Fruit fly (Drosophila melanogaster) whole organism, embryonic: Measurements from ENCODE around the gene fan.

Experiments used
- Adf1 ChIP-seq: fragments of 200-800 bp; sonication (Bioruptor generic); IDR thresholded peaks from 2 replicates; pipeline ENCODE4 v1.3.6; 2022; ENCODE audit warnings: missing biosample characterization, missing genetic modification characterization
- Bgb ChIP-seq: fragments of 200-800 bp; sonication (Bioruptor generic); IDR thresholded peaks from 2 replicates; pipeline ENCODE4 v1.3.6; 2022; ENCODE audit warnings: missing biosample characterization, missing genetic modification characterization; ENCODE audit not compliant: partially characterized antibody
- CG1024 ChIP-seq: fragments of 200-800 bp; sonication (Bioruptor generic); IDR thresholded peaks from 2 replicates; pipeline ENCODE4 v1.3.6; 2022; ENCODE audit warnings: missing biosample characterization, missing genetic modification characterization
- CG10321 ChIP-seq: fragments of 200-800 bp; sonication (Bioruptor generic); IDR thresholded peaks from 2 replicates; pipeline ENCODE4 v1.3.6; 2022; ENCODE audit warnings: missing biosample characterization, missing genetic modification characterization
- CG10959 ChIP-seq: fragments of 200-800 bp; sonication (Bioruptor generic); IDR thresholded peaks from 2 replicates; pipeline ENCODE4 v1.3.6; 2022; ENCODE audit warnings: missing biosample characterization, missing genetic modification characterization
- CG12104 ChIP-seq: fragments of 200-800 bp; sonication (Bioruptor generic); optimal IDR thresholded peaks from 3 replicates; lab custom pipeline; 2016; ENCODE audit warnings: missing biosample characterization, missing genetic modification characterization
- CG1233 ChIP-seq: fragments of 200-800 bp; sonication (Bioruptor generic); optimal IDR thresholded peaks from 4 replicates; lab custom pipeline; 2018; ENCODE audit warnings: missing biosample characterization, mild to moderate bottlenecking, missing genetic modification characterization
- CG14014 ChIP-seq: fragments of 200-800 bp; sonication (Bioruptor generic); IDR thresholded peaks from 2 replicates; pipeline ENCODE4 v1.3.6; 2022; ENCODE audit warnings: missing biosample characterization, missing genetic modification characterization
- CG14710 ChIP-seq: fragments of 200-800 bp; sonication (Bioruptor generic); optimal IDR thresholded peaks from 3 replicates; lab custom pipeline; 2019; ENCODE audit warnings: missing biosample characterization, mild to moderate bottlenecking, missing genetic modification characterization, moderate library complexity
- CG18599 ChIP-seq: fragments of 200-800 bp; sonication (Bioruptor generic); optimal IDR thresholded peaks from 3 replicates; lab custom pipeline; 2017; ENCODE audit warnings: missing biosample characterization, missing genetic modification characterization, mild to moderate bottlenecking, moderate library complexity, missing genetic modification reagents
- CG30020 ChIP-seq: fragments of 200-800 bp; optimal IDR thresholded peaks from 2 replicates; lab custom pipeline; 2019; ENCODE audit warnings: missing biosample characterization, mild to moderate bottlenecking, missing genetic modification characterization, moderate library complexity
- CG3838 ChIP-seq: fragments of 200-800 bp; sonication (Bioruptor generic); optimal IDR thresholded peaks from 3 replicates; lab custom pipeline; 2016; ENCODE audit warnings: missing biosample characterization, missing genetic modification characterization
- CG6765 ChIP-seq: fragments of 200-800 bp; sonication (Bioruptor generic); optimal IDR thresholded peaks from 3 replicates; lab custom pipeline; 2017; ENCODE audit warnings: missing biosample characterization, mild to moderate bottlenecking, missing genetic modification characterization
- CG7928 ChIP-seq: fragments of 200-800 bp; sonication (Bioruptor generic); optimal IDR thresholded peaks from 2 replicates; lab custom pipeline; 2017; ENCODE audit warnings: missing biosample characterization, mild to moderate bottlenecking, missing genetic modification characterization
- CG8359 ChIP-seq: fragments of 200-800 bp; sonication (Bioruptor generic); optimal IDR thresholded peaks from 2 replicates; lab custom pipeline; 2017; ENCODE audit warnings: missing biosample characterization, mild to moderate bottlenecking, missing genetic modification characterization, borderline replicate concordance
- CG8388 ChIP-seq: fragments of 200-800 bp; sonication (Bioruptor generic); optimal IDR thresholded peaks from 2 replicates; lab custom pipeline; 2019; ENCODE audit warnings: missing biosample characterization, mild to moderate bottlenecking, missing genetic modification characterization, moderate library complexity
- CG8944 ChIP-seq: fragments of 200-800 bp; sonication (Bioruptor generic); optimal IDR thresholded peaks from 3 replicates; lab custom pipeline; 2016; ENCODE audit warnings: missing biosample characterization, missing genetic modification characterization
- Dfd ChIP-seq, 2 experiments: fragments of >200 bp; optimal IDR thresholded peaks; 2 replicates each; lab custom pipeline; 2017; ENCODE audit warnings: missing biosample characterization in 2 of 2, missing genetic modification characterization in 2 of 2
- Doc2 ChIP-seq: fragments of 200-800 bp; sonication (Bioruptor generic); IDR thresholded peaks from 2 replicates; pipeline ENCODE4 v1.3.6; 2022; ENCODE audit warnings: missing biosample characterization, missing genetic modification characterization
- Doc3 ChIP-seq: fragments of 200-800 bp; sonication (Bioruptor generic); IDR thresholded peaks from 3 replicates; pipeline ENCODE4 v1.3.6; 2022; ENCODE audit warnings: missing biosample characterization, missing genetic modification characterization; ENCODE audit not compliant: partially characterized antibody
- Fer2 ChIP-seq: fragments of 200-800 bp; sonication (Bioruptor generic); optimal IDR thresholded peaks from 2 replicates; lab custom pipeline; 2018; ENCODE audit warnings: missing biosample characterization, mild to moderate bottlenecking, missing genetic modification characterization, moderate library complexity
- HmgD ChIP-seq: fragments of 200-800 bp; sonication (Bioruptor generic); optimal IDR thresholded peaks from 3 replicates; lab custom pipeline; 2016; ENCODE audit warnings: missing biosample characterization, missing genetic modification characterization
- MBD-R2 ChIP-seq: fragments of 200-800 bp; sonication (Bioruptor generic); IDR thresholded peaks from 2 replicates; pipeline ENCODE4 v1.3.6; 2022; ENCODE audit warnings: missing biosample characterization, missing genetic modification characterization
- Mad ChIP-seq: fragments of 200-800 bp; sonication (Bioruptor generic); optimal IDR thresholded peaks from 2 replicates; lab custom pipeline; 2016; ENCODE audit warnings: missing biosample characterization, missing genetic modification characterization
- Med ChIP-seq: fragments of 200-800 bp; sonication (Bioruptor generic); peaks from one replicate; lab custom pipeline; 2016; ENCODE audit warnings: missing biosample characterization, missing genetic modification characterization, mild to moderate bottlenecking, inconsistent platforms, moderate library complexity
- Poxn ChIP-seq: fragments of 200-800 bp; sonication (Bioruptor generic); IDR thresholded peaks from 2 replicates; pipeline ENCODE4 v1.3.6; 2022; ENCODE audit warnings: missing biosample characterization, missing genetic modification characterization
- Sry-β ChIP-seq: fragments of 200-800 bp; sonication (Bioruptor generic); optimal IDR thresholded peaks from 2 replicates; lab custom pipeline; 2018; ENCODE audit warnings: missing biosample characterization, mild to moderate bottlenecking, missing genetic modification characterization, moderate library complexity
- ab ChIP-seq: fragments of 200-800 bp; sonication (Bioruptor generic); optimal IDR thresholded peaks from 2 replicates; lab custom pipeline; 2016; ENCODE audit warnings: missing biosample characterization, missing genetic modification characterization
- ash1 ChIP-seq: fragments of 200-800 bp; sonication (Bioruptor generic); optimal IDR thresholded peaks from 2 replicates; lab custom pipeline; 2018; ENCODE audit warnings: missing biosample characterization, mild to moderate bottlenecking, missing genetic modification characterization
- bab2 ChIP-seq: fragments of 200-800 bp; sonication (Bioruptor generic); optimal IDR thresholded peaks from 2 replicates; lab custom pipeline; 2016; ENCODE audit warnings: missing biosample characterization, missing genetic modification characterization
- cad ChIP-seq: fragments of >200 bp; optimal IDR thresholded peaks from 2 replicates; lab custom pipeline; 2017; ENCODE audit warnings: missing biosample characterization, missing genetic modification characterization
- chm ChIP-seq: fragments of 200-800 bp; sonication (Bioruptor generic); IDR thresholded peaks from 2 replicates; pipeline ENCODE4 v1.3.6; 2022; ENCODE audit warnings: missing biosample characterization, missing genetic modification characterization
- crc ChIP-seq: fragments of 200-800 bp; sonication (Bioruptor generic); optimal IDR thresholded peaks from 2 replicates; lab custom pipeline; 2016; ENCODE audit warnings: missing biosample characterization, missing genetic modification characterization
- dan ChIP-seq: fragments of 200-800 bp; sonication (Bioruptor generic); IDR thresholded peaks from 2 replicates; pipeline ENCODE4 v1.3.6; 2022; ENCODE audit warnings: missing biosample characterization, missing genetic modification characterization
- dm ChIP-seq: fragments of 200-800 bp; sonication (Bioruptor generic); optimal IDR thresholded peaks from 3 replicates; lab custom pipeline; 2016; ENCODE audit warnings: missing biosample characterization, missing genetic modification characterization
- ems ChIP-seq: fragments of 200-800 bp; sonication (Bioruptor generic); optimal IDR thresholded peaks from 3 replicates; lab custom pipeline; 2016; ENCODE audit warnings: missing biosample characterization, missing genetic modification characterization
- en ChIP-seq: fragments of 200-800 bp; sonication (Bioruptor generic); optimal IDR thresholded peaks from 2 replicates; lab custom pipeline; 2016; ENCODE audit warnings: missing biosample characterization, missing genetic modification characterization
- eve ChIP-seq, 2 experiments: fragments of >200 bp; optimal IDR thresholded peaks; 2 replicates each; lab custom pipeline; 2017; ENCODE audit warnings: missing biosample characterization in 2 of 2, missing genetic modification characterization in 2 of 2
- gfzf ChIP-seq: fragments of 200-800 bp; sonication (Bioruptor generic); optimal IDR thresholded peaks from 2 replicates; lab custom pipeline; 2016; ENCODE audit warnings: missing biosample characterization, mild to moderate bottlenecking, missing genetic modification characterization, moderate library complexity
- grau ChIP-seq: fragments of 200-800 bp; optimal IDR thresholded peaks from 3 replicates; lab custom pipeline; 2019; ENCODE audit warnings: missing biosample characterization, mild to moderate bottlenecking, missing genetic modification characterization, moderate library complexity
- gsb ChIP-seq: fragments of 200-800 bp; sonication (Bioruptor generic); IDR thresholded peaks from 2 replicates; pipeline ENCODE4 v1.3.6; 2022; ENCODE audit warnings: missing biosample characterization, missing genetic modification characterization
- hb ChIP-seq: fragments of 200-800 bp; sonication (Bioruptor generic); IDR thresholded peaks from 3 replicates; pipeline ENCODE4 v1.3.6; 2022; ENCODE audit warnings: missing biosample characterization, missing genetic modification characterization; ENCODE audit not compliant: partially characterized antibody
- maf-S ChIP-seq: fragments of 200-800 bp; sonication (Bioruptor generic); optimal IDR thresholded peaks from 2 replicates; lab custom pipeline; 2016; ENCODE audit warnings: missing biosample characterization, missing genetic modification characterization
- pum ChIP-seq: fragments of 200-800 bp; sonication (Bioruptor generic); optimal IDR thresholded peaks from 2 replicates; lab custom pipeline; 2016; ENCODE audit warnings: missing biosample characterization, missing genetic modification characterization
- shn ChIP-seq: fragments of 200-800 bp; sonication (Bioruptor generic); optimal IDR thresholded peaks from 3 replicates; lab custom pipeline; 2016; ENCODE audit warnings: missing biosample characterization, missing genetic modification characterization
- sima ChIP-seq: fragments of 200-800 bp; sonication (Bioruptor generic); optimal IDR thresholded peaks from 2 replicates; lab custom pipeline; 2016; ENCODE audit warnings: missing biosample characterization, missing genetic modification characterization
- ssp ChIP-seq: fragments of 200-800 bp; sonication (Bioruptor generic); IDR thresholded peaks from 2 replicates; pipeline ENCODE4 v1.3.6; 2022; ENCODE audit warnings: missing biosample characterization, missing genetic modification characterization
- twi ChIP-seq: fragments of 200-800 bp; optimal IDR thresholded peaks from 2 replicates; lab custom pipeline; 2019; ENCODE audit warnings: missing biosample characterization, mild to moderate bottlenecking, missing genetic modification characterization, moderate library complexity
- zen2 ChIP-seq: fragments of 200-800 bp; sonication (Bioruptor generic); IDR thresholded peaks from 3 replicates; pipeline ENCODE4 v1.3.6; 2022; ENCODE audit warnings: missing biosample characterization, missing genetic modification characterization; ENCODE audit not compliant: partially characterized antibody
- zfh1 ChIP-seq: fragments of 200-800 bp; sonication (Bioruptor generic); IDR thresholded peaks from 3 replicates; pipeline ENCODE4 v1.3.6; 2022; ENCODE audit warnings: missing biosample characterization, missing genetic modification characterization

The fan gene

dm6 chr3L:8153206-8153996 lies 44.5 kb downstream of the fan start (continued):
- TF ChIP-seq HmgD (no peak), Mad (GFP tag; lab: Kevin White, UChicago) (peak; percentile 42), CG18599 (GFP tag; lab: Kevin White, UChicago) (peak; percentile 33), Doc3 (GFP tag; lab: Robert Waterston, UW) (no peak), Dfd (GFP tag; optimal IDR thresholded peaks at IDR 0.05; lab: Kevin White, UChicago) (no peak), CG8359 (GFP tag; lab: Kevin White, UChicago) (no peak), dan (GFP tag; lab: Robert Waterston, UW) (no peak), CG1024 (GFP tag; lab: Robert Waterston, UW) (peak; percentile 51; the same call in 1 of the 2 replicates), Doc2 (GFP tag; lab: Robert Waterston, UW) (no peak), CG14014 (GFP tag; lab: Robert Waterston, UW) (0 out of 2 replicates have a peak, but pooled peaks have one; percentile 31), Fer2 (tag; lab: Kevin White, UChicago) (no peak), chm (GFP tag; lab: Robert Waterston, UW) (no peak), gsb (GFP tag; lab: Robert Waterston, UW) (no peak), CG14710 (tag; lab: Kevin White, UChicago) (peak; percentile 29), ab (peak; percentile 1), CG3838 (no peak), ash1 (GFP tag; lab: Kevin White, UChicago) (no peak), crc (no peak), en (GFP tag; lab: Kevin White, UChicago) (no peak), gfzf (GFP tag; lab: Kevin White, UChicago) (no peak), Poxn (GFP tag; lab: Robert Waterston, UW) (no peak), Sry-β (GFP tag; lab: Kevin White, UChicago) (no peak), ssp (GFP tag; lab: Robert Waterston, UW) (peak; percentile 33; the same call in 1 of the 2 replicates), cad (GFP tag; lab: Kevin White, UChicago) (no peak), maf-S (no peak), eve (GFP tag; optimal IDR thresholded peaks at IDR 0.05; lab: Kevin White, UChicago) (peak in 1 of 2 experiments; percentile 62), CG10321 (no peak), CG30020 (tag; lab: Kevin White, UChicago) (no peak), Med (GFP tag; lab: Kevin White, UChicago) (peak; percentile 84), pum (GFP tag; lab: Kevin White, UChicago) (peak; percentile 54), zen2 (no peak), zfh1 (GFP tag; lab: Robert Waterston, UW) (peak; percentile 44; the same call in 1 of the 3 replicates), Bgb (no peak), CG8388 (peak; percentile 32), twi (tag; lab: Kevin White, UChicago) (no peak), Adf1 (no peak), CG1233 (GFP tag; lab: Kevin White, UChicago) (no peak), CG6765 (GFP tag; lab: Kevin White, UChicago) (no peak), ems (GFP tag; lab: Kevin White, UChicago) (peak; percentile 12), shn (GFP tag; lab: Kevin White, UChicago) (no peak), sima (GFP tag; lab: Kevin White, UChicago) (no peak), grau (tag; lab: Kevin White, UChicago) (peak; percentile 56), dm (GFP tag; lab: Kevin White, UChicago) (no peak), CG10959 (GFP tag; lab: Robert Waterston, UW) (no peak), MBD-R2 (GFP tag; lab: Robert Waterston, UW) (no peak), CG8944 (GFP tag; lab: Kevin White, UChicago) (peak; percentile 42), CG7928 (GFP tag; lab: Kevin White, UChicago) (no peak), hb (GFP tag; lab: Robert Waterston, UW) (no peak), CG12104 (GFP tag; lab: Kevin White, UChicago) (no peak), bab2 (GFP tag; lab: Kevin White, UChicago) (peak; percentile 54)
